Fruit fly (Drosophila melanogaster) whole organism, embryonic: Measurements from ENCODE around the gene dnc.
A peak's percentile ranks its signal among the peaks of the same experiment; 100 is the strongest.

Experiments
- B-H1 ChIP-seq: fragments of 200-800 bp; sonication (Bioruptor generic); IDR thresholded peaks from 3 replicates; pipeline ENCODE4 v1.3.6; 2022; ENCODE audit warnings: missing biosample characterization, missing genetic modification characterization
- Bteb2 ChIP-seq: fragments of 200-800 bp; sonication (Bioruptor generic); optimal IDR thresholded peaks from 2 replicates; lab custom pipeline; 2016; ENCODE audit warnings: missing biosample characterization, missing genetic modification characterization
- CG11456 ChIP-seq: fragments of 200-800 bp; sonication (Bioruptor generic); IDR thresholded peaks from 3 replicates; pipeline ENCODE4 v1.3.6; 2022; ENCODE audit warnings: missing biosample characterization, missing genetic modification characterization
- CG11695 ChIP-seq: fragments of 200-800 bp; sonication (Bioruptor generic); IDR thresholded peaks from 3 replicates; pipeline ENCODE4 v1.3.6; 2022; ENCODE audit warnings: missing biosample characterization, missing genetic modification characterization
- CG13287 ChIP-seq: fragments of 200-800 bp; sonication (Bioruptor generic); IDR thresholded peaks from 2 replicates; pipeline ENCODE4 v1.3.6; 2022; ENCODE audit warnings: missing biosample characterization, missing genetic modification characterization; ENCODE audit not compliant: partially characterized antibody
- CG13296 ChIP-seq: fragments of 200-800 bp; sonication (Bioruptor generic); optimal IDR thresholded peaks from 3 replicates; lab custom pipeline; 2018; ENCODE audit warnings: missing biosample characterization, mild to moderate bottlenecking, missing genetic modification characterization
- CG13624 ChIP-seq: fragments of 200-800 bp; sonication (Bioruptor generic); optimal IDR thresholded peaks from 2 replicates; lab custom pipeline; 2016; ENCODE audit warnings: missing biosample characterization, missing genetic modification characterization
- CG16813 ChIP-seq: fragments of 200-800 bp; sonication (Bioruptor generic); IDR thresholded peaks from 3 replicates; pipeline ENCODE4 v1.3.6; 2022; ENCODE audit warnings: missing biosample characterization, missing genetic modification characterization; ENCODE audit not compliant: partially characterized antibody
- CG31224 ChIP-seq: fragments of 200-800 bp; sonication (Bioruptor generic); IDR thresholded peaks from 2 replicates; pipeline ENCODE4 v1.3.6; 2022; ENCODE audit warnings: missing biosample characterization, missing genetic modification characterization
- CG4730 ChIP-seq: fragments of 200-800 bp; sonication (Bioruptor generic); IDR thresholded peaks from 2 replicates; pipeline ENCODE4 v1.3.6; 2022; ENCODE audit warnings: missing biosample characterization, missing genetic modification characterization
- CG4854 ChIP-seq: fragments of 200-800 bp; sonication (Bioruptor generic); optimal IDR thresholded peaks from 2 replicates; lab custom pipeline; 2016; ENCODE audit warnings: missing biosample characterization, missing genetic modification characterization, inconsistent platforms
- CG6254 ChIP-seq: fragments of 200-800 bp; sonication (Bioruptor generic); optimal IDR thresholded peaks from 3 replicates; lab custom pipeline; 2017; ENCODE audit warnings: mild to moderate bottlenecking, missing biosample characterization, missing genetic modification reagents, missing genetic modification characterization
- CG7745 ChIP-seq: fragments of 200-800 bp; sonication (Bioruptor generic); optimal IDR thresholded peaks from 2 replicates; lab custom pipeline; 2018; ENCODE audit warnings: missing biosample characterization, mild to moderate bottlenecking, missing genetic modification characterization, moderate library complexity
- CG8478 ChIP-seq: fragments of >200 bp; optimal IDR thresholded peaks from 2 replicates; lab custom pipeline; 2018
- CG8765 ChIP-seq: fragments of 200-800 bp; sonication (Bioruptor generic); IDR thresholded peaks from 2 replicates; pipeline ENCODE4 v1.3.6; 2022; ENCODE audit warnings: missing biosample characterization, missing genetic modification characterization
- CG8944 ChIP-seq: fragments of 200-800 bp; sonication (Bioruptor generic); optimal IDR thresholded peaks from 3 replicates; lab custom pipeline; 2016; ENCODE audit warnings: missing biosample characterization, missing genetic modification characterization
- CG9437 ChIP-seq: fragments of 200-800 bp; sonication (Bioruptor generic); optimal IDR thresholded peaks from 2 replicates; lab custom pipeline; 2018; ENCODE audit warnings: missing biosample characterization, mild to moderate bottlenecking, missing genetic modification characterization
- CTCF ChIP-seq: fragments of 200-800 bp; sonication (Bioruptor generic); optimal IDR thresholded peaks from 2 replicates; lab custom pipeline; 2017; ENCODE audit warnings: missing biosample characterization, mild to moderate bottlenecking, missing genetic modification characterization, moderate library complexity
- Dbx ChIP-seq: fragments of 200-800 bp; sonication (Bioruptor generic); IDR thresholded peaks from 3 replicates; pipeline ENCODE4 v1.3.6; 2022; ENCODE audit warnings: missing biosample characterization, missing genetic modification characterization
- Ets65A ChIP-seq: fragments of 200-800 bp; sonication (Bioruptor generic); peaks from one replicate; lab custom pipeline; 2016; ENCODE audit warnings: missing biosample characterization, missing genetic modification characterization
- Mad ChIP-seq: fragments of 200-800 bp; sonication (Bioruptor generic); optimal IDR thresholded peaks from 2 replicates; lab custom pipeline; 2016; ENCODE audit warnings: missing biosample characterization, missing genetic modification characterization
- NFAT ChIP-seq: fragments of 200-800 bp; sonication (Bioruptor generic); IDR thresholded peaks from 2 replicates; pipeline ENCODE4 v1.3.6; 2022; ENCODE audit warnings: missing biosample characterization, missing genetic modification characterization
- Nf-YA ChIP-seq: fragments of 200-800 bp; sonication (Bioruptor generic); IDR thresholded peaks from 2 replicates; pipeline ENCODE4 v1.3.6; 2022; ENCODE audit warnings: missing biosample characterization, missing genetic modification characterization
- NfI ChIP-seq: fragments of 200-800 bp; sonication (Bioruptor generic); optimal IDR thresholded peaks from 3 replicates; lab custom pipeline; 2018; ENCODE audit warnings: missing biosample characterization, mild to moderate bottlenecking, missing genetic modification characterization, moderate library complexity
- PHDP ChIP-seq: fragments of 200-800 bp; sonication (Bioruptor generic); optimal IDR thresholded peaks from 3 replicates; lab custom pipeline; 2018; ENCODE audit warnings: missing biosample characterization, mild to moderate bottlenecking, missing genetic modification characterization, moderate library complexity
- Ravus ChIP-seq: fragments of 200-800 bp; sonication (Bioruptor generic); IDR thresholded peaks from 2 replicates; pipeline ENCODE4 v1.3.6; 2022; ENCODE audit warnings: missing biosample characterization, missing genetic modification characterization
- Stat92E ChIP-seq, 3 experiments: fragments of >200 bp in 2 of 3; fragments of 200-800 bp in 1 of 3; sonication (Bioruptor generic) in 1 of 3; optimal IDR thresholded peaks; 2 replicates each; lab custom pipeline; 2017 to 2019; ENCODE audit warnings: missing biosample characterization in 3 of 3, missing genetic modification characterization in 3 of 3, mild to moderate bottlenecking in 1 of 3, moderate library complexity in 1 of 3
- Xrp1 ChIP-seq: fragments of 200-800 bp; sonication (Bioruptor generic); IDR thresholded peaks from 2 replicates; pipeline ENCODE4 v1.3.6; 2022; ENCODE audit warnings: missing biosample characterization, missing genetic modification characterization
- bigmax ChIP-seq: fragments of 200-800 bp; sonication (Bioruptor generic); optimal IDR thresholded peaks from 2 replicates; lab custom pipeline; 2018; ENCODE audit warnings: missing biosample characterization, mild to moderate bottlenecking, missing genetic modification characterization
- cg ChIP-seq: fragments of 200-800 bp; sonication (Bioruptor generic); optimal IDR thresholded peaks from 3 replicates; lab custom pipeline; 2019; ENCODE audit warnings: missing biosample characterization, mild to moderate bottlenecking, missing genetic modification characterization, moderate library complexity
- dati ChIP-seq: fragments of 200-800 bp; sonication (Bioruptor generic); IDR thresholded peaks from 2 replicates; pipeline ENCODE4 v1.3.6; 2022; ENCODE audit warnings: missing biosample characterization, missing genetic modification characterization
- dysf ChIP-seq: fragments of 200-800 bp; sonication (Bioruptor generic); IDR thresholded peaks from 3 replicates; pipeline ENCODE4 v1.3.6; 2022; ENCODE audit warnings: missing biosample characterization, missing genetic modification characterization
- fd102C ChIP-seq: fragments of 200-800 bp; sonication (Bioruptor generic); optimal IDR thresholded peaks from 2 replicates; lab custom pipeline; 2018; ENCODE audit warnings: missing biosample characterization, mild to moderate bottlenecking, missing genetic modification characterization, moderate library complexity
- jing ChIP-seq: fragments of 200-800 bp; sonication (Bioruptor generic); optimal IDR thresholded peaks from 2 replicates; lab custom pipeline; 2018; ENCODE audit warnings: missing biosample characterization, mild to moderate bottlenecking, missing genetic modification characterization
- kay ChIP-seq: fragments of 200-800 bp; sonication (Bioruptor generic); optimal IDR thresholded peaks from 2 replicates; lab custom pipeline; 2016; ENCODE audit warnings: missing biosample characterization, missing genetic modification characterization
- kni ChIP-seq: fragments of 200-800 bp; sonication (Bioruptor generic); optimal IDR thresholded peaks from 3 replicates; lab custom pipeline; 2017; ENCODE audit warnings: mild to moderate bottlenecking, missing biosample characterization, missing genetic modification reagents, missing genetic modification characterization
- nerfin-2 ChIP-seq: fragments of 200-800 bp; sonication (Bioruptor generic); IDR thresholded peaks from 2 replicates; pipeline ENCODE4 v1.3.6; 2022; ENCODE audit warnings: missing biosample characterization, missing genetic modification characterization; ENCODE audit not compliant: partially characterized antibody
- odd ChIP-seq: fragments of 200-800 bp; sonication (Bioruptor generic); optimal IDR thresholded peaks from 2 replicates; lab custom pipeline; 2017; ENCODE audit warnings: missing biosample characterization, mild to moderate bottlenecking, missing genetic modification characterization
- pan ChIP-seq, 4 experiments: fragments of >200 bp in 3 of 4; fragments of 200-800 bp in 1 of 4; sonication (Bioruptor generic) in 1 of 4; optimal IDR thresholded peaks in 3 of 4; IDR thresholded peaks in 1 of 4; 2 replicates each; pipeline versions ENCODE4 v1.3.6 to Lab custom; 2017 to 2022; ENCODE audit warnings: missing biosample characterization in 2 of 4, missing genetic modification characterization in 2 of 4, mixed read lengths in 1 of 4
- psq ChIP-seq: fragments of 200-800 bp; sonication (Bioruptor generic); optimal IDR thresholded peaks from 2 replicates; lab custom pipeline; 2017; ENCODE audit warnings: missing biosample characterization, missing genetic modification characterization
- sens ChIP-seq: fragments of 200-800 bp; sonication (Bioruptor generic); peaks from one replicate; lab custom pipeline; 2016; ENCODE audit warnings: missing biosample characterization, missing genetic modification characterization
- seq ChIP-seq: fragments of 200-800 bp; sonication (Bioruptor generic); IDR thresholded peaks from 2 replicates; pipeline ENCODE4 v1.3.6; 2022; ENCODE audit warnings: missing biosample characterization, missing genetic modification characterization
- shn ChIP-seq: fragments of 200-800 bp; sonication (Bioruptor generic); optimal IDR thresholded peaks from 3 replicates; lab custom pipeline; 2016; ENCODE audit warnings: missing biosample characterization, missing genetic modification characterization
- tgo ChIP-seq: fragments of 200-800 bp; sonication (Bioruptor generic); IDR thresholded peaks from 3 replicates; pipeline ENCODE4 v1.3.6; 2022; ENCODE audit warnings: missing biosample characterization, missing genetic modification characterization
- trem ChIP-seq: fragments of 200-800 bp; optimal IDR thresholded peaks from 3 replicates; lab custom pipeline; 2019; ENCODE audit warnings: missing biosample characterization, mild to moderate bottlenecking, missing genetic modification characterization, moderate library complexity
- vfl ChIP-seq: fragments of 200-800 bp; sonication (Bioruptor generic); optimal IDR thresholded peaks from 2 replicates; lab custom pipeline; 2016; ENCODE audit warnings: missing biosample characterization, missing genetic modification characterization
- wor ChIP-seq: fragments of 200-800 bp; sonication (Bioruptor generic); IDR thresholded peaks from 2 replicates; pipeline ENCODE4 v1.3.6; 2022; ENCODE audit warnings: missing biosample characterization, missing genetic modification characterization
- zen ChIP-seq: fragments of 200-800 bp; sonication (Bioruptor generic); optimal IDR thresholded peaks from 3 replicates; lab custom pipeline; 2018; ENCODE audit warnings: missing biosample characterization, mild to moderate bottlenecking, missing genetic modification characterization, moderate library complexity
- zen2 ChIP-seq: fragments of 200-800 bp; sonication (Bioruptor generic); IDR thresholded peaks from 3 replicates; pipeline ENCODE4 v1.3.6; 2022; ENCODE audit warnings: missing biosample characterization, missing genetic modification characterization; ENCODE audit not compliant: partially characterized antibody

dnc gene

dm6 chrX:3146995-3147394 is 29.2 kb upstream of the dnc start (continued):
- TF ChIP-seq CG6254 (GFP tag; lab: Kevin White, UChicago) (no peak), tgo (GFP tag; lab: Robert Waterston, UW) (0 out of 3 replicates have a peak, but pooled peaks have one; percentile 17), Xrp1 (GFP tag; lab: Robert Waterston, UW) (peak; percentile 59; the same call in 1 of the 2 replicates), dysf (GFP tag; lab: Robert Waterston, UW) (peak; percentile 43; the same call in 1 of the 3 replicates), CG31224 (GFP tag; lab: Robert Waterston, UW) (no peak), Stat92E (GFP tag; optimal IDR thresholded peaks at IDR 0.05; lab: Kevin White, UChicago) (no peak), fd102C (no peak), sens (GFP tag; lab: Kevin White, UChicago) (peak; percentile 68), CG11695 (GFP tag; lab: Robert Waterston, UW) (0 out of 3 replicates have a peak, but pooled peaks have one; percentile 41), pan (optimal IDR thresholded peaks at IDR 0.05; lab: Kevin White, UChicago) (no peak), pan (GFP tag; optimal IDR thresholded peaks at IDR 0.05 in 1 of 2, IDR thresholded peaks at IDR 0.05 in 1 of 2) (peak in 1 of 2 experiments; percentile 18), Ets65A (GFP tag; lab: Kevin White, UChicago) (peak; percentile 17)

- peak; percentile 21 for TF ChIP-seq psq (GFP tag; lab: Kevin White, UChicago)
- no peak for TF ChIP-seq Ravus (GFP tag; lab: Robert Waterston, UW)
- no peak for TF ChIP-seq nerfin-2
- no peak for TF ChIP-seq Nf-YA (GFP tag; lab: Robert Waterston, UW)
- no peak for TF ChIP-seq Bteb2 (GFP tag; lab: Kevin White, UChicago)
- no peak for TF ChIP-seq CG8765 (GFP tag; lab: Robert Waterston, UW)
- no peak for TF ChIP-seq CG4730 (GFP tag; lab: Robert Waterston, UW)
- TF ChIP-seq Dbx (GFP tag; lab: Robert Waterston, UW) = no peak
- TF ChIP-seq zen (tag; lab: Kevin White, UChicago) = no peak
- no peak for TF ChIP-seq dati (GFP tag; lab: Robert Waterston, UW)
- TF ChIP-seq kay = no peak
- TF ChIP-seq CG8478 = no peak
- TF ChIP-seq B-H1 = no peak
- no peak for TF ChIP-seq trem (tag; lab: Kevin White, UChicago)
- no peak for TF ChIP-seq NfI (GFP tag; lab: Kevin White, UChicago)
- no peak for TF ChIP-seq bigmax (GFP tag; lab: Kevin White, UChicago)
- no peak for TF ChIP-seq Mad
- peak; percentile 28 for TF ChIP-seq Ets65A (GFP tag; lab: Kevin White, UChicago)
- peak; percentile 25 for TF ChIP-seq CG7745
- TF ChIP-seq zen2 (GFP tag; lab: Robert Waterston, UW) = no peak
- TF ChIP-seq PHDP (tag; lab: Kevin White, UChicago) = no peak
- TF ChIP-seq CG13624 = no peak
- TF ChIP-seq CG16813 (GFP tag; lab: Robert Waterston, UW) = no peak
- TF ChIP-seq shn (GFP tag; lab: Kevin White, UChicago) = no peak
- no peak for TF ChIP-seq CTCF
- no peak for TF ChIP-seq vfl (GFP tag; lab: Kevin White, UChicago)
- TF ChIP-seq CG8944 (GFP tag; lab: Kevin White, UChicago) = no peak
- no peak for TF ChIP-seq NFAT (GFP tag; lab: Robert Waterston, UW)
- no peak for TF ChIP-seq CG4854 (GFP tag; lab: Kevin White, UChicago)
- TF ChIP-seq jing = no peak
- TF ChIP-seq CG9437 (GFP tag; lab: Kevin White, UChicago) = no peak
- no peak for TF ChIP-seq odd (GFP tag; lab: Kevin White, UChicago)
- no peak for TF ChIP-seq CG11456 (GFP tag; lab: Robert Waterston, UW)
- TF ChIP-seq CG13287 (GFP tag; lab: Robert Waterston, UW) = no peak
- TF ChIP-seq CG13296 (GFP tag; lab: Kevin White, UChicago) = no peak
- TF ChIP-seq seq (GFP tag; lab: Robert Waterston, UW) = no peak
- no peak for TF ChIP-seq wor
- TF ChIP-seq cg (GFP tag; lab: Kevin White, UChicago) = peak; percentile 50
- TF ChIP-seq kni (GFP tag; lab: Kevin White, UChicago) = peak; percentile 41
Observed at dm6 chrX:3150655-3151486, 25.4 kb upstream of the dnc start.
